Fruit fly (Drosophila melanogaster) whole organism, adult: ENCODE measurements around the gene Alp9.

Experiments
- CG12768 ChIP-seq: fragments of 200-800 bp; sonication (Bioruptor generic); optimal IDR thresholded peaks from 2 replicates; lab custom pipeline; 2017; ENCODE audit warnings: missing biosample characterization, missing genetic modification characterization, mild to moderate bottlenecking, moderate library complexity, missing genetic modification reagents
- CG1620 ChIP-seq: fragments of 200-800 bp; sonication (Bioruptor generic); optimal IDR thresholded peaks from 2 replicates; lab custom pipeline; 2016; ENCODE audit warnings: missing biosample characterization, missing genetic modification characterization

DNA sequence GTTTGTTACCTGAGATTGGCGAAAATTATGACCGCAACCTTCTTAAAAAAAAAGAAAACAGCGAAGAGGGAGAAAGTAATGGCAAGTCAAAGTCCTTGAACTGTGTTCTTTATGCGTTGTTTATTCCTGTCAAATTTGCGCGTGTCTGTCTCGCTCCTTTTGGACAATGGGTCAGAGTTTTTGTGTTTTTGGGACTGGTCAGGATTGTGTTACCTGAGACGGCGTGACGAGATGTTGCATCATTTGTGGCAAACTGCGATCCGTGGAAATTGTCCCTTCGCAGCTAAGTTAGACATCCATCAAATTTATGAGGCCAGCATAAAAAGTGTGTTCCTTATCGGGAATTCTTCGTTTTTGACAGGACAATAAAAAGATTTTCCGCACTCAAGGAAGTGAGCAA, 28.0 kb downstream of the Alp9 start:
- TF ChIP-seq CG1620 (GFP tag; lab: Kevin White, UChicago) (no peak), CG12768 (no peak)
